Worm (Caenorhabditis elegans) whole organism, L4 larva: ENCODE measurements around the gene F40F8.4.

Experiments used
- D1046.2 ChIP-seq: fragments of 200-800 bp; sonication (Bioruptor generic); IDR thresholded peaks from 2 replicates; pipeline ENCODE4 v1.3.6; 2022; ENCODE audit warnings: missing genetic modification characterization, missing compliant biosample characterization
- F10B5.3 ChIP-seq: sonication (generic microtip); optimal IDR thresholded peaks from 2 replicates; lab custom pipeline; 2016; ENCODE audit warnings: mild to moderate bottlenecking, missing genetic modification characterization, missing compliant biosample characterization
- F26F4.8 ChIP-seq: fragments of 200-800 bp; sonication (Bioruptor generic); conservative IDR thresholded peaks from 2 replicates; pipeline ENCODE4 v1.3.6; 2022; ENCODE audit warnings: missing genetic modification characterization, missing compliant biosample characterization
- F37D6.2 ChIP-seq: sonication (generic microtip); optimal IDR thresholded peaks from 2 replicates; lab custom pipeline; 2016; ENCODE audit warnings: mild to moderate bottlenecking, missing genetic modification characterization, missing compliant biosample characterization
- F44E2.7 ChIP-seq: fragments of 200-800 bp; sonication (Bioruptor generic); IDR thresholded peaks from 2 replicates; pipeline ENCODE4 v2.1.2; 2022; ENCODE audit warnings: missing genetic modification characterization, missing compliant biosample characterization
- F49E8.2 ChIP-seq: sonication (generic microtip); optimal IDR thresholded peaks from 2 replicates; lab custom pipeline; 2016; ENCODE audit warnings: missing compliant biosample characterization, mild to moderate bottlenecking, missing genetic modification characterization, borderline replicate concordance
- T20F7.1 ChIP-seq: fragments of 200-800 bp; sonication (Bioruptor generic); optimal IDR thresholded peaks from 2 replicates; lab custom pipeline; 2018; ENCODE audit warnings: mild to moderate bottlenecking, missing genetic modification characterization, missing compliant biosample characterization
- Y48G9A.11 ChIP-seq: fragments of 200-800 bp; sonication (Bioruptor generic); IDR thresholded peaks from 2 replicates; pipeline ENCODE4 v1.3.6; 2022; ENCODE audit warnings: missing genetic modification reagents, missing genetic modification characterization, missing compliant biosample characterization
- Y75B8A.6 ChIP-seq: fragments of 200-800 bp; sonication (Bioruptor generic); IDR thresholded peaks from 2 replicates; pipeline ENCODE4 v1.3.6; 2022; ENCODE audit warnings: missing genetic modification reagents, missing genetic modification characterization, missing compliant biosample characterization
- aha-1 ChIP-seq: fragments of 150-350 bp; peaks from one replicate; lab custom pipeline; 2014; ENCODE audit warnings: missing biosample characterization, missing genetic modification characterization
- aly-2 ChIP-seq: sonication (generic microtip); optimal IDR thresholded peaks from 2 replicates; lab custom pipeline; 2018; ENCODE audit warnings: missing biosample characterization, missing genetic modification characterization
- ama-1 ChIP-seq: fragments of 150-350 bp; optimal IDR thresholded peaks from 2 replicates; lab custom pipeline; 2014; ENCODE audit warnings: inconsistent platforms, mixed read lengths
- arid-1 ChIP-seq: fragments of 200-800 bp; sonication (Bioruptor generic); conservative IDR thresholded peaks from 2 replicates; pipeline ENCODE4 v1.3.6; 2022; ENCODE audit warnings: missing genetic modification reagents, missing genetic modification characterization, missing compliant biosample characterization
- ceh-28 ChIP-seq: fragments of 150-350 bp; optimal IDR thresholded peaks from 2 replicates; lab custom pipeline; 2014; ENCODE audit warnings: missing biosample characterization, missing genetic modification reagents, missing genetic modification characterization
- ceh-32 ChIP-seq: sonication (generic microtip); optimal IDR thresholded peaks from 2 replicates; lab custom pipeline; 2016; ENCODE audit warnings: mild to moderate bottlenecking, missing genetic modification characterization, missing compliant biosample characterization; ENCODE audit not compliant: poor library complexity
- cey-2 ChIP-seq: sonication (generic microtip); optimal IDR thresholded peaks from 3 replicates; lab custom pipeline; 2017; ENCODE audit warnings: missing genetic modification characterization, mild to moderate bottlenecking, missing compliant biosample characterization, antibody characterized with exemption, borderline replicate concordance; ENCODE audit not compliant: insufficient read depth
- daf-12 ChIP-seq: fragments of 150-350 bp; optimal IDR thresholded peaks from 2 replicates; lab custom pipeline; 2014; ENCODE audit warnings: missing biosample characterization, missing genetic modification reagents, missing genetic modification characterization
- daf-16 ChIP-seq, 3 experiments: sonication (generic microtip); optimal IDR thresholded peaks; 2 replicates each; lab custom pipeline; 2016 to 2017; ENCODE audit warnings: missing genetic modification characterization in 3 of 3, missing genetic modification reagents in 3 of 3, mild to moderate bottlenecking in 2 of 3, missing compliant biosample characterization in 2 of 3, missing biosample characterization in 1 of 3, moderate library complexity in 1 of 3
- dmd-8 ChIP-seq: fragments of 200-800 bp; sonication (Bioruptor generic); IDR thresholded peaks from 2 replicates; pipeline ENCODE4 v1.3.6; 2022; ENCODE audit warnings: missing genetic modification characterization, missing compliant biosample characterization
- dmd-9 ChIP-seq: fragments of 200-800 bp; sonication (Bioruptor generic); IDR thresholded peaks from 2 replicates; pipeline ENCODE4 v1.3.6; 2022; ENCODE audit warnings: missing genetic modification reagents, missing genetic modification characterization, missing compliant biosample characterization
- dpl-1 ChIP-seq: fragments of 150-350 bp; optimal IDR thresholded peaks from 2 replicates; lab custom pipeline; 2014; ENCODE audit warnings: missing biosample characterization, missing genetic modification reagents, missing genetic modification characterization
- duxl-1 ChIP-seq: sonication (generic microtip); optimal IDR thresholded peaks from 2 replicates; lab custom pipeline; 2016; ENCODE audit warnings: mild to moderate bottlenecking, missing genetic modification characterization, moderate library complexity, missing compliant biosample characterization; ENCODE audit not compliant: poor library complexity
- dve-1 ChIP-seq: sonication (generic microtip); optimal IDR thresholded peaks from 2 replicates; lab custom pipeline; 2017; ENCODE audit warnings: antibody characterized with exemption, mild to moderate bottlenecking, missing genetic modification characterization, missing compliant biosample characterization; ENCODE audit not compliant: insufficient read depth
- egl-27 ChIP-seq: sonication (generic microtip); optimal IDR thresholded peaks from 3 replicates; lab custom pipeline; 2017; ENCODE audit warnings: missing biosample characterization, missing genetic modification reagents, missing genetic modification characterization
- egl-43 ChIP-seq: fragments of 200-800 bp; sonication (Bioruptor generic); IDR thresholded peaks from 2 replicates; pipeline ENCODE4 v1.3.6; 2022; ENCODE audit warnings: missing genetic modification reagents, missing genetic modification characterization, missing compliant biosample characterization
- hlh-30 ChIP-seq: sonication (generic microtip); optimal IDR thresholded peaks from 2 replicates; lab custom pipeline; 2017; ENCODE audit warnings: antibody characterized with exemption, mild to moderate bottlenecking, missing genetic modification characterization, missing compliant biosample characterization; ENCODE audit not compliant: insufficient read depth
- jun-1 ChIP-seq: fragments of 150-350 bp; optimal IDR thresholded peaks from 2 replicates; lab custom pipeline; 2014; ENCODE audit warnings: missing biosample characterization, missing genetic modification reagents, missing genetic modification characterization
- lim-7 ChIP-seq: fragments of 200-800 bp; sonication (Bioruptor generic); IDR thresholded peaks from 2 replicates; pipeline ENCODE4 v1.3.6; 2022; ENCODE audit warnings: missing genetic modification characterization, missing compliant biosample characterization
- lin-1 ChIP-seq: fragments of 200-800 bp; sonication (Bioruptor generic); IDR thresholded peaks from 2 replicates; pipeline ENCODE4 v1.3.6; 2022; ENCODE audit warnings: missing genetic modification reagents, missing genetic modification characterization, missing compliant biosample characterization
- lin-13 ChIP-seq: fragments of 150-350 bp; optimal IDR thresholded peaks from 2 replicates; lab custom pipeline; 2014; ENCODE audit warnings: missing biosample characterization, missing genetic modification reagents, missing genetic modification characterization
- lin-15B ChIP-seq: fragments of 150-350 bp; sonication (generic microtip); optimal IDR thresholded peaks from 3 replicates; lab custom pipeline; 2014; ENCODE audit warnings: missing biosample characterization, missing genetic modification characterization
- lir-3 ChIP-seq: sonication (generic microtip); optimal IDR thresholded peaks from 2 replicates; lab custom pipeline; 2016; ENCODE audit warnings: mild to moderate bottlenecking, missing genetic modification characterization, missing compliant biosample characterization
- mdt-29 ChIP-seq: fragments of 200-800 bp; sonication (Bioruptor generic); IDR thresholded peaks from 2 replicates; pipeline ENCODE4 v1.3.6; 2022; ENCODE audit warnings: missing genetic modification reagents, missing genetic modification characterization, missing compliant biosample characterization
- mxl-3 ChIP-seq: fragments of 200-800 bp; sonication (Bioruptor generic); optimal IDR thresholded peaks from 2 replicates; lab custom pipeline; 2018; ENCODE audit warnings: mild to moderate bottlenecking, missing genetic modification characterization, missing compliant biosample characterization
- nhr-102 ChIP-seq: sonication (generic microtip); optimal IDR thresholded peaks from 2 replicates; lab custom pipeline; 2016; ENCODE audit warnings: mild to moderate bottlenecking, missing genetic modification characterization, moderate library complexity, missing compliant biosample characterization
- nhr-11 ChIP-seq: fragments of 150-350 bp; optimal IDR thresholded peaks from 2 replicates; lab custom pipeline; 2014; ENCODE audit warnings: missing biosample characterization, missing genetic modification characterization
- nhr-48 ChIP-seq: sonication (generic microtip); optimal IDR thresholded peaks from 2 replicates; lab custom pipeline; 2016; ENCODE audit warnings: mild to moderate bottlenecking, missing genetic modification characterization, missing compliant biosample characterization
- nhr-6 ChIP-seq: fragments of 150-350 bp; optimal IDR thresholded peaks from 2 replicates; lab custom pipeline; 2014; ENCODE audit warnings: missing biosample characterization, missing genetic modification characterization
- nhr-77 ChIP-seq: fragments of 150-350 bp; optimal IDR thresholded peaks from 2 replicates; lab custom pipeline; 2014; ENCODE audit warnings: missing biosample characterization, missing genetic modification characterization
- pqm-1 ChIP-seq: sonication (generic microtip); optimal IDR thresholded peaks from 2 replicates; lab custom pipeline; 2017; ENCODE audit warnings: missing biosample characterization, missing genetic modification characterization
- sdz-12 ChIP-seq: fragments of 200-800 bp; sonication (Bioruptor generic); optimal IDR thresholded peaks from 2 replicates; lab custom pipeline; 2018; ENCODE audit warnings: mild to moderate bottlenecking, missing genetic modification characterization, missing compliant biosample characterization
- snpc-1.2 ChIP-seq: fragments of 200-800 bp; sonication (Bioruptor generic); IDR thresholded peaks from 2 replicates; pipeline ENCODE4 v1.3.6; 2022; ENCODE audit warnings: missing genetic modification reagents, missing genetic modification characterization, missing compliant biosample characterization
- tag-97 ChIP-seq: fragments of 200-800 bp; sonication (Bioruptor generic); IDR thresholded peaks from 2 replicates; pipeline ENCODE4 v1.3.6; 2022; ENCODE audit warnings: missing genetic modification characterization, missing compliant biosample characterization
- unc-62 ChIP-seq, 3 experiments: fragments of 150-350 bp in 1 of 3; sonication (generic microtip); optimal IDR thresholded peaks in 2 of 3; peaks in 1 of 3; 1 replicate in 1 of 3; 2 replicates in 2 of 3; lab custom pipeline; 2014 to 2017; ENCODE audit warnings: missing biosample characterization in 3 of 3, missing genetic modification characterization in 3 of 3, missing genetic modification reagents in 3 of 3, missing genotype in 1 of 3
- vab-7 ChIP-seq: fragments of 200-800 bp; sonication (Bioruptor generic); IDR thresholded peaks from 2 replicates; pipeline ENCODE4 v1.3.6; 2022; ENCODE audit warnings: missing genetic modification reagents, missing genetic modification characterization, missing compliant biosample characterization
- zfp-3 ChIP-seq: fragments of 200-800 bp; sonication (Bioruptor generic); conservative IDR thresholded peaks from 2 replicates; pipeline ENCODE4 v1.3.6; 2022; ENCODE audit warnings: missing genetic modification reagents, missing genetic modification characterization, missing compliant biosample characterization
- zip-11 ChIP-seq: fragments of 200-800 bp; sonication (Bioruptor generic); IDR thresholded peaks from 2 replicates; pipeline ENCODE4 v1.3.6; 2022; ENCODE audit warnings: missing genetic modification characterization, missing compliant biosample characterization
- ztf-7 ChIP-seq: fragments of 150-350 bp; optimal IDR thresholded peaks from 2 replicates; lab custom pipeline; 2014; ENCODE audit warnings: missing biosample characterization, missing genetic modification characterization

Gene F40F8.4

DNA sequence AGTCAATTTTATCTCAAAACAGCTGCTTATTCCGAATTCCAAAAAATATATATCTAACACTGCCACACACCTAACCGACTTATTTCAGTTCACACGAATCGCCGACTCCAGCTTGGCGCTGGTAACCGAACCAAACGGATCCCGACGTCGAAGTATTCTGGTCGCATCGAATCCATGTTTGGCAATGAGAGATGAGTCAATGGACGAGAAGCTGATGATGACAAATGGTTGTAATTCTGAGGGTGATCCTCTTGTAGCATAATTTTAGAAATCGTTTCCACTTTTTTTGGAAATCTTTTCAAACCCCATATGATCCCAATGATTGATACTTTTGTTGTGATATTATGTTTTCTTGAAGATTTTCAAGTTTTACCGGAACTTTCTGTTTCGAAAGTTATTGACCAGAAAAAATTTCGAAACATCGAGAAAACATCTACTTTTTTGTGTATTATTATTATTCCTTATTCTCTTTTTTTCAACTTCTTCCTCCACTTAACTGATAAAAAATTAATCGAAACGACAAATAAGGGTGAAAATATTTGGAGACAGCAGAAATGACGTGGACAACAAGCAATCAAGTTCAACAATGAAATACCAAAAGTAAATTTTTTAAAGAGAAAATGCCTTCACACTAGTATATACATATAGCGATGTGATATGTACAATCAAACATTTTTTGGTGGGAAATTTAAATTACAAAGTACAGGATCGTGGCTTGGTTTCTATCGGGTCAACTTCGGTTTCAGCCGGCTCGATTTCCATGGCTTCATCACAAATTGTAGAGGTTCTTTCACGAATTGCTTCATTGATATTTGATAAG lies 10.0 kb upstream of the F40F8.4 start (continued):
- TF ChIP-seq ceh-32, result no peak
- peak in 1 of 2 experiments; percentile 76 for TF ChIP-seq daf-16 (GFP tag; optimal IDR thresholded peaks at IDR 0.05; lab: Kevin White, UChicago)
- TF ChIP-seq daf-16 (tag; optimal IDR thresholded peaks at IDR 0.05; lab: Kevin White, UChicago), result peak; percentile 63
- no peak for TF ChIP-seq mxl-3
- no peak for TF ChIP-seq vab-7 (GFP tag; lab: Robert Waterston, UW)
- no peak for TF ChIP-seq lir-3 (tag; lab: Kevin White, UChicago)
- TF ChIP-seq nhr-102, result peak; percentile 88
- peak; percentile 23; the same call in 1 of the 2 replicates for TF ChIP-seq Y75B8A.6 (GFP tag; lab: Robert Waterston, UW)
- TF ChIP-seq egl-27, result no peak
- peak; percentile 59 for TF ChIP-seq T20F7.1 (GFP tag; lab: Kevin White, UChicago)
- peak; percentile 24 to 87 for TF ChIP-seq unc-62 (GFP tag; optimal IDR thresholded peaks at IDR 0.05 in 1 of 2; lab: Kevin White, UChicago)
- no peak for TF ChIP-seq unc-62 (tag; optimal IDR thresholded peaks at IDR 0.05; lab: Kevin White, UChicago)
- 0 out of 2 replicates have a peak, but pooled peaks have one; percentile 31 for TF ChIP-seq snpc-1.2 (GFP tag; lab: Robert Waterston, UW)
- TF ChIP-seq ama-1 (lab: Kevin White, UChicago), result no peak
- TF ChIP-seq dmd-8 (GFP tag; lab: Robert Waterston, UW), result no peak
- TF ChIP-seq nhr-6, result no peak
- TF ChIP-seq zfp-3, result peak; percentile 89; the same call in 1 of the 2 replicates
- TF ChIP-seq aly-2 (tag; lab: Kevin White, UChicago), result no peak
- no peak for TF ChIP-seq dpl-1 (GFP tag; lab: Kevin White, UChicago)
- no peak for TF ChIP-seq dmd-9 (GFP tag; lab: Robert Waterston, UW)
- TF ChIP-seq pqm-1 (tag; lab: Kevin White, UChicago), result no peak
- no peak for TF ChIP-seq Y48G9A.11 (GFP tag; lab: Robert Waterston, UW)
- TF ChIP-seq egl-43 (GFP tag; lab: Robert Waterston, UW), result peak; percentile 75
- no peak for TF ChIP-seq lim-7 (GFP tag; lab: Robert Waterston, UW)
- no peak for TF ChIP-seq nhr-11
- no peak for TF ChIP-seq daf-12 (tag; lab: Kevin White, UChicago)
- TF ChIP-seq hlh-30 (tag; lab: Kevin White, UChicago), result no peak
- 0 out of 2 replicates have a peak, but pooled peaks have one; percentile 40 for TF ChIP-seq F26F4.8 (GFP tag; lab: Robert Waterston, UW)
- no peak for TF ChIP-seq tag-97 (GFP tag; lab: Robert Waterston, UW)
- TF ChIP-seq aha-1 (tag; lab: Kevin White, UChicago), result peak; percentile 92
- no peak for TF ChIP-seq cey-2 (tag; lab: Kevin White, UChicago)
- TF ChIP-seq sdz-12, result no peak
- TF ChIP-seq zip-11, result no peak
- no peak for TF ChIP-seq F49E8.2 (tag; lab: Kevin White, UChicago)
- TF ChIP-seq nhr-77 (tag; lab: Kevin White, UChicago), result peak; percentile 98
- TF ChIP-seq nhr-48 (tag; lab: Kevin White, UChicago), result peak; percentile 73
- TF ChIP-seq mdt-29, result 0 out of 2 replicates have a peak, but pooled peaks have one; percentile 11
- TF ChIP-seq F10B5.3 (tag; lab: Kevin White, UChicago), result no peak
- TF ChIP-seq F44E2.7 (GFP tag; lab: Robert Waterston, UW), result no peak
- peak; percentile 43 for TF ChIP-seq jun-1 (tag; lab: Kevin White, UChicago)
- TF ChIP-seq lin-13 (GFP tag; lab: Kevin White, UChicago), result no peak
- no peak for TF ChIP-seq lin-1 (GFP tag; lab: Robert Waterston, UW)
- 0 out of 2 replicates have a peak, but pooled peaks have one; percentile 28 for TF ChIP-seq D1046.2
- no peak for TF ChIP-seq ceh-28 (tag; lab: Kevin White, UChicago)
- TF ChIP-seq duxl-1 (tag; lab: Kevin White, UChicago), result no peak
- TF ChIP-seq arid-1 (GFP tag; lab: Robert Waterston, UW), result peak; percentile 77; the same call in 1 of the 2 replicates
- TF ChIP-seq F37D6.2 (tag; lab: Kevin White, UChicago), result no peak
- no peak for TF ChIP-seq ztf-7 (tag; lab: Kevin White, UChicago)
- no peak for TF ChIP-seq lin-15B
- TF ChIP-seq dve-1 (tag; lab: Kevin White, UChicago), result peak; percentile 69
